Worm (Caenorhabditis elegans): ENCODE data around the gene aqp-10.
A peak's percentile ranks its signal among the peaks of the same experiment; 100 is the strongest.

aqp-10 gene

ce11 chrII:9769797-9770520 is at the start of gene aqp-10:
Gene aqp-10 (minus strand): TSS chrII:9769847.
- TF ChIP-seq gmeb-1 (tag; optimal IDR thresholded peaks at IDR 0.05) (peak; percentile 63), snpc-4 (tag; optimal IDR thresholded peaks at IDR 0.05) (no peak), sma-3 (GFP tag; optimal IDR thresholded peaks at IDR 0.05) (peak; percentile 50), ZK546.5 (tag; optimal IDR thresholded peaks at IDR 0.05) (no peak), sma-9 (GFP tag; optimal IDR thresholded peaks at IDR 0.05) (peak; percentile 71), sma-9 (tag; optimal IDR thresholded peaks at IDR 0.05) (no peak), peb-1 (tag; optimal IDR thresholded peaks at IDR 0.05) (no peak), egl-27 (tag; optimal IDR thresholded peaks at IDR 0.05) (no peak), lsy-2 (tag; optimal IDR thresholded peaks at IDR 0.05) (peak; percentile 45 to 76), unc-62 (GFP tag; optimal IDR thresholded peaks at IDR 0.05) (no peak), ztf-4 (tag; optimal IDR thresholded peaks at IDR 0.05) (no peak), elt-3 (tag; optimal IDR thresholded peaks at IDR 0.05) (no peak), R02D3.7 (tag; optimal IDR thresholded peaks at IDR 0.05) (no peak), F13H6.1 (tag; optimal IDR thresholded peaks at IDR 0.05) (peak; percentile 63), zag-1 (tag; optimal IDR thresholded peaks at IDR 0.05) (no peak), nhr-129 (tag; optimal IDR thresholded peaks at IDR 0.05) (peak; percentile 29), nhr-25 (tag; optimal IDR thresholded peaks at IDR 0.05) (peak; percentile 23), crh-2 (tag; optimal IDR thresholded peaks at IDR 0.05) (peak; percentile 81), C34F6.9 (tag; optimal IDR thresholded peaks at IDR 0.05) (peak; percentile 53), mdl-1 (tag; optimal IDR thresholded peaks at IDR 0.05) (no peak), nhr-77 (tag; optimal IDR thresholded peaks at IDR 0.05) (no peak), nhr-11 (tag; optimal IDR thresholded peaks at IDR 0.05) (no peak), blmp-1 (tag; optimal IDR thresholded peaks at IDR 0.05; ENCODE audit: insufficient read depth) (no peak), sem-4 (tag; optimal IDR thresholded peaks at IDR 0.05) (peak; percentile 1), fos-1 (tag; optimal IDR thresholded peaks at IDR 0.05) (peak; percentile 75), skn-1 (tag; optimal IDR thresholded peaks at IDR 0.05) (no peak), dmd-4 (tag; optimal IDR thresholded peaks at IDR 0.05) (no peak)

ce11 chrII:9807519-9807972 is 37.9 kb upstream of the aqp-10 start, which contains the start of gene cyp-13A8:
Gene cyp-13A8 (minus strand): TSS chrII:9807569.
- peak; percentile 90 for TF ChIP-seq sma-9 (GFP tag; optimal IDR thresholded peaks at IDR 0.05)
- TF ChIP-seq sma-9 (tag; optimal IDR thresholded peaks at IDR 0.05): no peak
- peak; percentile 94 for TF ChIP-seq fos-1 (tag; optimal IDR thresholded peaks at IDR 0.05)
- TF ChIP-seq crh-2 (tag; optimal IDR thresholded peaks at IDR 0.05): peak; percentile 39
- TF ChIP-seq ztf-1 (GFP tag; conservative IDR thresholded peaks at IDR 0.05): no peak
- TF ChIP-seq nhr-129 (tag; optimal IDR thresholded peaks at IDR 0.05): peak; percentile 39

DNA sequence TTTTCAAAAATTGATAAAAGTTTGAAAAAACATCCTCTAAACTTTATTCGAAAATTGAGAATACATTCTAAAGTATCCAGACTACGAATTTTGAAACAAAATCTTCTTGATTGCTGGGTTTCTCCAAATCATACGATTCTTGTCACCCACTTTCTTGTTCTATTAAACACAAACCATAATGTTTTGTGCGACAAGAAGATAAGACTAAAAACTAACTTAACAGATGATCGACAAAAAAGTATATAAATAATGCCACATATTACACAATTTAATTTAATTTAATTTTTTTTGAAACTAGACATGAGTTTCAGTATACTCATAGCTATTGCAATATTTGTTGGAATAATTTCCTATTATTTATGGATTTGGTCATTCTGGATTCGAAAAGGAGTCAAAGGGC is 33.7 kb upstream of the aqp-10 start, which contains the start of gene cyp-13A7:
TSS of gene cyp-13A7 (plus strand) at position 301 of the 400 bp plus-strand sequence.
- no peak for TF ChIP-seq peb-1 (tag; optimal IDR thresholded peaks at IDR 0.05)
- no peak for TF ChIP-seq R02D3.7 (tag; optimal IDR thresholded peaks at IDR 0.05)
- no peak for TF ChIP-seq lin-11 (tag; optimal IDR thresholded peaks at IDR 0.05)
- no peak for TF ChIP-seq ztf-11 (tag; optimal IDR thresholded peaks at IDR 0.05)
- TF ChIP-seq nhr-25 (tag; optimal IDR thresholded peaks at IDR 0.05): no peak
- TF ChIP-seq Y55F3AM.14 (GFP tag; optimal IDR thresholded peaks at IDR 0.05): no peak
- no peak for TF ChIP-seq ceh-16 (tag; optimal IDR thresholded peaks at IDR 0.05)
- no peak for TF ChIP-seq lin-39 (tag; optimal IDR thresholded peaks at IDR 0.05)
- TF ChIP-seq unc-62 (GFP tag; optimal IDR thresholded peaks at IDR 0.05): no peak
- TF ChIP-seq ZK546.5 (tag; optimal IDR thresholded peaks at IDR 0.05): no peak
- TF ChIP-seq snpc-4 (tag; optimal IDR thresholded peaks at IDR 0.05): no peak
- no peak for TF ChIP-seq elt-1 (tag; optimal IDR thresholded peaks at IDR 0.05)

ce11 chrII:9802642-9803041 is 33.0 kb upstream of the aqp-10 start, which contains the start of gene cyp-13A6:
Gene cyp-13A6 (minus strand): TSS chrII:9802821.
- TF ChIP-seq fos-1 (tag; optimal IDR thresholded peaks at IDR 0.05) (peak; percentile 62), sma-9 (GFP tag; optimal IDR thresholded peaks at IDR 0.05) (no peak), sma-9 (tag; optimal IDR thresholded peaks at IDR 0.05) (no peak)

Measured in whole organism, L2 larva.